Fruit fly (Drosophila melanogaster) whole organism, embryonic: Measurements from ENCODE around the gene hiro.

Experiments
- Asciz ChIP-seq: fragments of 200-800 bp; sonication (Bioruptor generic); optimal IDR thresholded peaks from 2 replicates; lab custom pipeline; 2017; ENCODE audit warnings: missing biosample characterization, mild to moderate bottlenecking, missing genetic modification characterization, missing genetic modification reagents
- Bgb ChIP-seq: fragments of 200-800 bp; sonication (Bioruptor generic); IDR thresholded peaks from 2 replicates; pipeline ENCODE4 v1.3.6; 2022; ENCODE audit warnings: missing biosample characterization, missing genetic modification characterization; ENCODE audit not compliant: partially characterized antibody
- CG10462 ChIP-seq: fragments of 200-800 bp; sonication (Bioruptor generic); optimal IDR thresholded peaks from 2 replicates; lab custom pipeline; 2016; ENCODE audit warnings: missing biosample characterization, missing genetic modification characterization
- CG10543 ChIP-seq: fragments of 200-800 bp; sonication (Bioruptor generic); optimal IDR thresholded peaks from 3 replicates; lab custom pipeline; 2017; ENCODE audit warnings: missing biosample characterization, mild to moderate bottlenecking, missing genetic modification characterization, moderate library complexity
- CG12236 ChIP-seq: fragments of 200-800 bp; sonication (Bioruptor generic); optimal IDR thresholded peaks from 2 replicates; lab custom pipeline; 2016; ENCODE audit warnings: missing biosample characterization, missing genetic modification characterization
- CG13624 ChIP-seq: fragments of 200-800 bp; sonication (Bioruptor generic); optimal IDR thresholded peaks from 2 replicates; lab custom pipeline; 2016; ENCODE audit warnings: missing biosample characterization, missing genetic modification characterization
- CG14014 ChIP-seq: fragments of 200-800 bp; sonication (Bioruptor generic); IDR thresholded peaks from 2 replicates; pipeline ENCODE4 v1.3.6; 2022; ENCODE audit warnings: missing biosample characterization, missing genetic modification characterization
- CG14667 ChIP-seq: fragments of 200-800 bp; sonication (Bioruptor generic); IDR thresholded peaks from 2 replicates; pipeline ENCODE4 v1.3.6; 2022; ENCODE audit warnings: missing biosample characterization, missing genetic modification characterization
- CG1529 ChIP-seq: fragments of 200-800 bp; sonication (Bioruptor generic); optimal IDR thresholded peaks from 3 replicates; lab custom pipeline; 2018; ENCODE audit warnings: missing biosample characterization, missing genetic modification characterization
- CG17385 ChIP-seq: fragments of 200-800 bp; sonication (Bioruptor generic); optimal IDR thresholded peaks from 3 replicates; lab custom pipeline; 2018; ENCODE audit warnings: missing biosample characterization, mild to moderate bottlenecking, missing genetic modification characterization
- CG17568 ChIP-seq: fragments of 200-800 bp; sonication (Bioruptor generic); optimal IDR thresholded peaks from 2 replicates; lab custom pipeline; 2018; ENCODE audit warnings: missing biosample characterization, mild to moderate bottlenecking, missing genetic modification characterization, moderate library complexity
- CG18011 ChIP-seq: fragments of 200-800 bp; sonication (Bioruptor generic); optimal IDR thresholded peaks from 2 replicates; lab custom pipeline; 2017; ENCODE audit warnings: missing biosample characterization, missing genetic modification characterization, mild to moderate bottlenecking, moderate library complexity, missing genotype
- CG18619 ChIP-seq: fragments of 200-800 bp; sonication (Bioruptor generic); optimal IDR thresholded peaks from 3 replicates; lab custom pipeline; 2017; ENCODE audit warnings: missing biosample characterization, mild to moderate bottlenecking, missing genetic modification characterization
- CG2202 ChIP-seq: fragments of 200-800 bp; sonication (Bioruptor generic); optimal IDR thresholded peaks from 2 replicates; lab custom pipeline; 2018; ENCODE audit warnings: missing biosample characterization, mild to moderate bottlenecking, missing genetic modification characterization
- CG30431 ChIP-seq: fragments of 200-800 bp; sonication (Bioruptor generic); optimal IDR thresholded peaks from 2 replicates; lab custom pipeline; 2017; ENCODE audit warnings: missing biosample characterization, missing genetic modification characterization
- CG31388 ChIP-seq: fragments of 200-800 bp; sonication (Bioruptor generic); optimal IDR thresholded peaks from 2 replicates; lab custom pipeline; 2016; ENCODE audit warnings: missing biosample characterization, missing genetic modification characterization
- CG4360 ChIP-seq: fragments of 200-800 bp; sonication (Bioruptor generic); IDR thresholded peaks from 2 replicates; pipeline ENCODE4 v1.3.6; 2022; ENCODE audit warnings: missing biosample characterization, missing genetic modification characterization
- CG4617 ChIP-seq: fragments of 200-800 bp; sonication (Bioruptor generic); optimal IDR thresholded peaks from 3 replicates; lab custom pipeline; 2016; ENCODE audit warnings: missing biosample characterization, missing genetic modification characterization, borderline replicate concordance
- CG5180 ChIP-seq: fragments of 200-800 bp; sonication (Bioruptor generic); optimal IDR thresholded peaks from 3 replicates; lab custom pipeline; 2017; ENCODE audit warnings: missing biosample characterization, missing genetic modification characterization, mild to moderate bottlenecking, moderate library complexity, missing genetic modification reagents
- CG6175 ChIP-seq: fragments of 200-800 bp; sonication (Bioruptor generic); IDR thresholded peaks from 3 replicates; pipeline ENCODE4 v1.3.6; 2022; ENCODE audit warnings: missing biosample characterization, missing genetic modification characterization
- CG6254 ChIP-seq: fragments of 200-800 bp; sonication (Bioruptor generic); optimal IDR thresholded peaks from 3 replicates; lab custom pipeline; 2017; ENCODE audit warnings: mild to moderate bottlenecking, missing biosample characterization, missing genetic modification reagents, missing genetic modification characterization
- CG6272 ChIP-seq: fragments of 200-800 bp; sonication (Bioruptor generic); IDR thresholded peaks from 2 replicates; pipeline ENCODE4 v1.3.6; 2022; ENCODE audit warnings: missing biosample characterization, missing genetic modification characterization
- CG6689 ChIP-seq: fragments of 200-800 bp; sonication (Bioruptor generic); IDR thresholded peaks from 2 replicates; pipeline ENCODE4 v1.3.6; 2022; ENCODE audit warnings: missing biosample characterization, missing genetic modification characterization
- CG8359 ChIP-seq: fragments of 200-800 bp; sonication (Bioruptor generic); optimal IDR thresholded peaks from 2 replicates; lab custom pipeline; 2017; ENCODE audit warnings: missing biosample characterization, mild to moderate bottlenecking, missing genetic modification characterization, borderline replicate concordance
- CG9437 ChIP-seq: fragments of 200-800 bp; sonication (Bioruptor generic); optimal IDR thresholded peaks from 2 replicates; lab custom pipeline; 2018; ENCODE audit warnings: missing biosample characterization, mild to moderate bottlenecking, missing genetic modification characterization
- CTCF ChIP-seq: fragments of 200-800 bp; sonication (Bioruptor generic); optimal IDR thresholded peaks from 2 replicates; lab custom pipeline; 2017; ENCODE audit warnings: missing biosample characterization, mild to moderate bottlenecking, missing genetic modification characterization, moderate library complexity
- CrebB ChIP-seq: fragments of 200-800 bp; sonication (Bioruptor generic); optimal IDR thresholded peaks from 3 replicates; lab custom pipeline; 2018; ENCODE audit warnings: missing biosample characterization, mild to moderate bottlenecking, missing genetic modification characterization
- H15 ChIP-seq: fragments of 200-800 bp; sonication (Bioruptor generic); IDR thresholded peaks from 3 replicates; pipeline ENCODE4 v1.3.6; 2022; ENCODE audit warnings: missing biosample characterization, missing genetic modification characterization
- Hr3 ChIP-seq: fragments of 200-800 bp; sonication (Bioruptor generic); optimal IDR thresholded peaks from 3 replicates; lab custom pipeline; 2016; ENCODE audit warnings: missing biosample characterization, missing genetic modification characterization
- Myb ChIP-seq: fragments of 200-800 bp; sonication (Bioruptor generic); optimal IDR thresholded peaks from 2 replicates; lab custom pipeline; 2016; ENCODE audit warnings: missing biosample characterization, missing genetic modification characterization
- Optix ChIP-seq: fragments of 200-800 bp; sonication (Bioruptor generic); IDR thresholded peaks from 3 replicates; pipeline ENCODE4 v1.3.6; 2022; ENCODE audit warnings: missing biosample characterization, missing genetic modification characterization
- PHDP ChIP-seq: fragments of 200-800 bp; sonication (Bioruptor generic); optimal IDR thresholded peaks from 3 replicates; lab custom pipeline; 2018; ENCODE audit warnings: missing biosample characterization, mild to moderate bottlenecking, missing genetic modification characterization, moderate library complexity
- Six4 ChIP-seq: fragments of 200-800 bp; sonication (Bioruptor generic); optimal IDR thresholded peaks from 2 replicates; lab custom pipeline; 2016; ENCODE audit warnings: missing biosample characterization, missing genetic modification characterization
- Tbp ChIP-seq: fragments of >200 bp; optimal IDR thresholded peaks from 2 replicates; lab custom pipeline; 2018; ENCODE audit warnings: missing biosample characterization, missing genetic modification characterization
- bbx ChIP-seq: fragments of 200-800 bp; sonication (Bioruptor generic); IDR thresholded peaks from 2 replicates; pipeline ENCODE4 v1.3.6; 2022; ENCODE audit warnings: missing biosample characterization, missing genetic modification characterization; ENCODE audit not compliant: partially characterized antibody
- br ChIP-seq: fragments of >200 bp; optimal IDR thresholded peaks from 2 replicates; lab custom pipeline; 2017
- cas ChIP-seq: fragments of 200-800 bp; sonication (Bioruptor generic); IDR thresholded peaks from 2 replicates; pipeline ENCODE4 v1.3.6; 2022; ENCODE audit warnings: missing biosample characterization, missing genetic modification characterization
- dpn ChIP-seq, 2 experiments: fragments of 200-800 bp; sonication (Bioruptor generic); optimal IDR thresholded peaks; 3 replicates each; lab custom pipeline; 2016; ENCODE audit warnings: missing biosample characterization in 2 of 2, missing genetic modification characterization in 2 of 2
- gsb ChIP-seq: fragments of 200-800 bp; sonication (Bioruptor generic); IDR thresholded peaks from 2 replicates; pipeline ENCODE4 v1.3.6; 2022; ENCODE audit warnings: missing biosample characterization, missing genetic modification characterization
- hb ChIP-seq: fragments of 200-800 bp; sonication (Bioruptor generic); IDR thresholded peaks from 3 replicates; pipeline ENCODE4 v1.3.6; 2022; ENCODE audit warnings: missing biosample characterization, missing genetic modification characterization; ENCODE audit not compliant: partially characterized antibody
- hkb ChIP-seq, 2 experiments: fragments of 200-800 bp in 1 of 2; fragments of >200 bp in 1 of 2; sonication (Bioruptor generic) in 1 of 2; IDR thresholded peaks in 1 of 2; optimal IDR thresholded peaks in 1 of 2; 2 replicates each; pipeline versions ENCODE4 v1.3.6 to Lab custom; 2017 to 2022; ENCODE audit warnings: missing biosample characterization in 1 of 2, missing genetic modification characterization in 1 of 2
- kay ChIP-seq: fragments of 200-800 bp; sonication (Bioruptor generic); optimal IDR thresholded peaks from 2 replicates; lab custom pipeline; 2016; ENCODE audit warnings: missing biosample characterization, missing genetic modification characterization
- kni ChIP-seq: fragments of 200-800 bp; sonication (Bioruptor generic); optimal IDR thresholded peaks from 3 replicates; lab custom pipeline; 2017; ENCODE audit warnings: mild to moderate bottlenecking, missing biosample characterization, missing genetic modification reagents, missing genetic modification characterization
- nau ChIP-seq: fragments of 200-800 bp; sonication (Bioruptor generic); optimal IDR thresholded peaks from 3 replicates; lab custom pipeline; 2017; ENCODE audit warnings: missing biosample characterization, mild to moderate bottlenecking, missing genetic modification characterization, missing genetic modification reagents
- nom ChIP-seq: fragments of 200-800 bp; sonication (Bioruptor generic); optimal IDR thresholded peaks from 2 replicates; lab custom pipeline; 2017; ENCODE audit warnings: missing biosample characterization, missing genetic modification characterization, mild to moderate bottlenecking, moderate library complexity, missing genetic modification reagents
- p53 ChIP-seq: fragments of 200-800 bp; sonication (Bioruptor generic); optimal IDR thresholded peaks from 2 replicates; lab custom pipeline; 2016; ENCODE audit warnings: missing biosample characterization, missing genetic modification characterization
- scrt ChIP-seq: fragments of 200-800 bp; sonication (Bioruptor generic); optimal IDR thresholded peaks from 2 replicates; lab custom pipeline; 2018; ENCODE audit warnings: missing biosample characterization, mild to moderate bottlenecking, missing genetic modification characterization, moderate library complexity
- slbo ChIP-seq: fragments of 200-800 bp; sonication (Bioruptor generic); IDR thresholded peaks from 2 replicates; pipeline ENCODE4 v1.3.6; 2022; ENCODE audit warnings: missing biosample characterization, missing genetic modification characterization
- sug ChIP-seq: fragments of 200-800 bp; optimal IDR thresholded peaks from 2 replicates; lab custom pipeline; 2019; ENCODE audit warnings: missing biosample characterization, mild to moderate bottlenecking, missing genetic modification characterization, moderate library complexity
- wor ChIP-seq: fragments of 200-800 bp; sonication (Bioruptor generic); IDR thresholded peaks from 2 replicates; pipeline ENCODE4 v1.3.6; 2022; ENCODE audit warnings: missing biosample characterization, missing genetic modification characterization

hiro gene

dm6 chr3L:696404-697054, 8.8 kb upstream of the hiro start (continued):
- TF ChIP-seq Optix (GFP tag; lab: Robert Waterston, UW) (peak; percentile 95), kay (GFP tag; lab: Kevin White, UChicago) (peak; percentile 89), CG18011 (GFP tag; lab: Kevin White, UChicago) (peak; percentile 74), CG17568 (GFP tag; lab: Kevin White, UChicago) (peak; percentile 94), CG10543 (peak; percentile 62), br (lab: Kevin White, UChicago) (no peak), CG12236 (GFP tag; lab: Kevin White, UChicago) (peak; percentile 2), Hr3 (GFP tag; lab: Kevin White, UChicago) (peak; percentile 93), gsb (GFP tag; lab: Robert Waterston, UW) (peak; percentile 92), sug (tag; lab: Kevin White, UChicago) (peak; percentile 78), CG6175 (peak; percentile 85), hkb (optimal IDR thresholded peaks at IDR 0.05; lab: Kevin White, UChicago) (no peak), hkb (GFP tag; IDR thresholded peaks at IDR 0.05; lab: Robert Waterston, UW) (peak; percentile 98), CG1529 (peak; percentile 93), Bgb (GFP tag; lab: Robert Waterston, UW) (no peak), CG30431 (GFP tag; lab: Kevin White, UChicago) (peak; percentile 95), Six4 (GFP tag; lab: Kevin White, UChicago) (peak; percentile 91), slbo (GFP tag; lab: Robert Waterston, UW) (peak; percentile 95), CG14014 (GFP tag; lab: Robert Waterston, UW) (peak; percentile 97), CG18619 (GFP tag; lab: Kevin White, UChicago) (peak; percentile 95), CG2202 (peak; percentile 95), CG5180 (GFP tag; lab: Kevin White, UChicago) (peak; percentile 85), nom (peak; percentile 95), CG9437 (GFP tag; lab: Kevin White, UChicago) (peak; percentile 87), CG8359 (GFP tag; lab: Kevin White, UChicago) (peak; percentile 91), CTCF (GFP tag; lab: Kevin White, UChicago) (peak; percentile 54), Tbp (GFP tag; lab: Kevin White, UChicago) (no peak), CG6272 (GFP tag; lab: Robert Waterston, UW) (peak; percentile 91), CG4360 (GFP tag; lab: Robert Waterston, UW) (peak; percentile 88), bbx (GFP tag; lab: Robert Waterston, UW) (no peak), CG13624 (GFP tag; lab: Kevin White, UChicago) (peak; percentile 41), CG6689 (GFP tag; lab: Robert Waterston, UW) (peak; percentile 96), PHDP (tag; lab: Kevin White, UChicago) (peak; percentile 96), dpn (GFP tag; optimal IDR thresholded peaks at IDR 0.05; lab: Kevin White, UChicago) (peak; percentile 66 to 92), CG14667 (peak; percentile 93), wor (peak; percentile 90), CG6254 (GFP tag; lab: Kevin White, UChicago) (peak; percentile 96), CG31388 (GFP tag; lab: Kevin White, UChicago) (peak; percentile 90), CrebB (tag; lab: Kevin White, UChicago) (peak; percentile 88), cas (GFP tag; lab: Robert Waterston, UW) (0 out of 2 replicates have a peak, but pooled peaks have one; percentile 72), Myb (peak; percentile 11), hb (GFP tag; lab: Robert Waterston, UW) (no peak), kni (peak; percentile 16), H15 (peak; percentile 94), nau (GFP tag; lab: Kevin White, UChicago) (peak; percentile 93), scrt (GFP tag; lab: Kevin White, UChicago) (peak; percentile 94), Asciz (GFP tag; lab: Kevin White, UChicago) (peak; percentile 95), CG17385 (peak; percentile 93), CG4617 (GFP tag; lab: Kevin White, UChicago) (peak; percentile 80), CG10462 (GFP tag; lab: Kevin White, UChicago) (peak; percentile 83), p53 (GFP tag; lab: Kevin White, UChicago) (no peak)
